Worm (Caenorhabditis elegans): ENCODE measurements around the gene C40C9.3.

DNA sequence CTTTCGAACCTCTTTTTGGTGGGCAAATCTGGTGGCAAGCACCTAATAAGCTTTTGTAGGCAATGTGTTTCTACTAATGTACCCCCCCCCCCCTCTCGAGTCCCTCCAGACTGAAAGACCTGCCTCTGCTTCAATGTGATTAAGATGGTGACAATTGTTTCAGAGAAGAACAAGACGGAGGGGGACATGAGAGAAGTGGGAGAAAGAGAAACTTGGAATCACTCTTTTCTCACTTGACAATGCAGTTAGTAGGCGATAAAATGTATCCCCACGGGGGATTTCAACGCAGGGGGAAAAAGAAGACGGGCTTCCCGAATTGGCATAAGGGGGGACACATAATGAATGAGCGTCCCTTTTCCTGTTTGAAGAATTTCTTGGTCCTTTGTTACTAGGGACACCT lies 15.2 kb upstream of the C40C9.3 start:
- TF ChIP-seq nhr-10 (tag; optimal IDR thresholded peaks at IDR 0.05) = no peak
- no peak for TF ChIP-seq daf-12 (tag; optimal IDR thresholded peaks at IDR 0.05)
- TF ChIP-seq unc-39 (tag; optimal IDR thresholded peaks at IDR 0.05) = no peak
- TF ChIP-seq dpl-1 (GFP tag; optimal IDR thresholded peaks at IDR 0.05) = no peak
- TF ChIP-seq aly-2 (tag; optimal IDR thresholded peaks at IDR 0.05) = no peak
- TF ChIP-seq snpc-4 (tag; optimal IDR thresholded peaks at IDR 0.05) = no peak
- no peak for TF ChIP-seq pha-4 (GFP tag; IDR thresholded peaks at IDR 0.05)
- TF ChIP-seq pha-4 (tag; optimal IDR thresholded peaks at IDR 0.05) = no peak
- no peak for TF ChIP-seq fkh-10 (GFP tag; optimal IDR thresholded peaks at IDR 0.05)
- no peak for TF ChIP-seq D1046.2 (GFP tag; IDR thresholded peaks at IDR 0.05)

Measured in whole organism, L4 larva.